Worm (Caenorhabditis elegans): ENCODE measurements around the gene acaa-2.

acaa-2 gene

ce11 chrIII:13393647-13394046 is 48.9 kb downstream of the acaa-2 start, which contains the start of gene qdpr-1:
TSS of gene qdpr-1 (plus strand) at chrIII:13393910.
- no peak for TF ChIP-seq W03F9.2 (tag; optimal IDR thresholded peaks at IDR 0.05)
- no peak for TF ChIP-seq him-1 (tag; optimal IDR thresholded peaks at IDR 0.05)
- no peak for TF ChIP-seq dao-5 (tag; optimal IDR thresholded peaks at IDR 0.05)

DNA sequence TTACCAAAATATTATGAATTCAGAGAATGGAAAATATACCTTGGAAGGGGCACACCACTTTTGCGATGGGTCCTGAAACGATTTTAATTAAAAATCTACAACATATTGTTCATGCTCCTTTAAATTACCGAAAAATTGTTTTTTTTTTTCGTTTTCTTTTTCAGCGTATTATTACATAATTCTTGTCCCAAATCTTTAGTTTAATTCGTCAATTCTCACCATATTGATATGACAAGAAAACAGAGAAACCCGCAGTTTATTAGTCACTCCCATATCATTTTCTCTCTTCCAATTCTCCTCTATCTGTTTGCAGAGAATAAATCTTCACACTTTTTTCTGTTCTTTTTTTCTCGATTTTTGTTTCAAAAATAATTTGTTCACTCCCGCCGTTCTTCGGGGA is 50.5 kb downstream of the acaa-2 start, which contains the start of gene F11F1.1:
Gene F11F1.1, plus strand, starts transcription at position 301 of the 400 bp plus-strand sequence.
- TF ChIP-seq him-1 (tag; optimal IDR thresholded peaks at IDR 0.05) (no peak), W03F9.2 (tag; optimal IDR thresholded peaks at IDR 0.05) (no peak), dao-5 (tag; optimal IDR thresholded peaks at IDR 0.05) (no peak)

Measured in whole organism, L4/young adult.